Worm (Caenorhabditis elegans) whole organism, mixed stage, embryonic: Measurements from ENCODE around the gene math-22.
"Not testable (repeated sequence)": the region's sequence is repeated elsewhere in the genome, so short reads cannot be mapped to it uniquely, and the experiment has no call there.

ENCODE experiments used
- M03D4.4 ChIP-seq: sonication (generic microtip); optimal IDR thresholded peaks from 2 replicates; lab custom pipeline; 2017; ENCODE audit warnings: mild to moderate bottlenecking, missing genetic modification characterization, missing compliant biosample characterization
- bed-3 ChIP-seq: fragments of 200-800 bp; sonication (Bioruptor generic); optimal IDR thresholded peaks from 3 replicates; lab custom pipeline; 2018; ENCODE audit warnings: mild to moderate bottlenecking, missing genetic modification characterization, moderate library complexity, missing compliant biosample characterization
- blmp-1 ChIP-seq: fragments of 150-350 bp; optimal IDR thresholded peaks from 2 replicates; lab custom pipeline; 2014; ENCODE audit warnings: missing biosample characterization, missing genetic modification characterization
- ceh-39 ChIP-seq: fragments of 150-350 bp; optimal IDR thresholded peaks from 2 replicates; lab custom pipeline; 2014; ENCODE audit warnings: missing biosample characterization, missing genetic modification characterization
- ceh-83 ChIP-seq: fragments of 200-800 bp; sonication (Bioruptor generic); optimal IDR thresholded peaks from 2 replicates; lab custom pipeline; 2018; ENCODE audit warnings: mild to moderate bottlenecking, missing genetic modification characterization, missing compliant biosample characterization
- ces-1 ChIP-seq: fragments of 150-350 bp; optimal IDR thresholded peaks from 2 replicates; lab custom pipeline; 2014; ENCODE audit warnings: missing biosample characterization, missing genetic modification reagents, missing genetic modification characterization
- cnd-1 ChIP-seq: fragments of 200-800 bp; sonication (Bioruptor generic); optimal IDR thresholded peaks from 2 replicates; lab custom pipeline; 2018; ENCODE audit warnings: mild to moderate bottlenecking, missing genetic modification characterization, missing compliant biosample characterization
- drap-1 ChIP-seq: fragments of 200-800 bp; sonication (Bioruptor generic); optimal IDR thresholded peaks from 3 replicates; lab custom pipeline; 2018; ENCODE audit warnings: mild to moderate bottlenecking, missing genetic modification characterization, missing compliant biosample characterization
- elt-1 ChIP-seq: sonication (generic microtip); optimal IDR thresholded peaks from 2 replicates; lab custom pipeline; 2017; ENCODE audit warnings: missing genetic modification characterization, mild to moderate bottlenecking, missing compliant biosample characterization, antibody characterized with exemption, moderate library complexity, borderline replicate concordance; ENCODE audit not compliant: insufficient read depth
- elt-3 ChIP-seq: fragments of 150-350 bp; optimal IDR thresholded peaks from 2 replicates; lab custom pipeline; 2014; ENCODE audit warnings: missing biosample characterization, missing genetic modification characterization
- flh-1 ChIP-seq: fragments of 200-800 bp; sonication (Bioruptor generic); optimal IDR thresholded peaks from 2 replicates; lab custom pipeline; 2018; ENCODE audit warnings: mild to moderate bottlenecking, missing genetic modification characterization, moderate library complexity, missing compliant biosample characterization
- ham-2 ChIP-seq: fragments of 200-800 bp; sonication (Bioruptor generic); optimal IDR thresholded peaks from 2 replicates; lab custom pipeline; 2018; ENCODE audit warnings: mild to moderate bottlenecking, missing genetic modification characterization, missing compliant biosample characterization
- hlh-1 ChIP-seq: fragments of 150-350 bp; optimal IDR thresholded peaks from 2 replicates; lab custom pipeline; 2014; ENCODE audit warnings: missing biosample characterization, missing genetic modification reagents, missing genetic modification characterization
- lin-13 ChIP-seq: fragments of 150-350 bp; optimal IDR thresholded peaks from 2 replicates; lab custom pipeline; 2014; ENCODE audit warnings: missing biosample characterization, missing genetic modification characterization
- lin-32 ChIP-seq: fragments of 200-800 bp; sonication (Bioruptor generic); optimal IDR thresholded peaks from 2 replicates; lab custom pipeline; 2018; ENCODE audit warnings: mild to moderate bottlenecking, missing genetic modification characterization, missing compliant biosample characterization
- lsy-2 ChIP-seq: fragments of 150-350 bp; optimal IDR thresholded peaks from 2 replicates; lab custom pipeline; 2014; ENCODE audit warnings: missing biosample characterization, missing genetic modification characterization
- mep-1 ChIP-seq: fragments of 150-350 bp; optimal IDR thresholded peaks from 2 replicates; lab custom pipeline; 2017; ENCODE audit warnings: missing biosample characterization, missing genetic modification reagents, missing genetic modification characterization, inconsistent platforms
- mls-2 ChIP-seq: sonication (generic microtip); optimal IDR thresholded peaks from 2 replicates; lab custom pipeline; 2016; ENCODE audit warnings: mild to moderate bottlenecking, missing genetic modification characterization, moderate library complexity, missing compliant biosample characterization
- nhr-12 ChIP-seq: fragments of 150-350 bp; optimal IDR thresholded peaks from 2 replicates; lab custom pipeline; 2014; ENCODE audit warnings: missing biosample characterization, missing genetic modification characterization
- nhr-2 ChIP-seq: fragments of 150-350 bp; optimal IDR thresholded peaks from 2 replicates; lab custom pipeline; 2014; ENCODE audit warnings: missing biosample characterization, missing genetic modification characterization
- nhr-237 ChIP-seq: fragments of 150-350 bp; optimal IDR thresholded peaks from 2 replicates; lab custom pipeline; 2014; ENCODE audit warnings: missing biosample characterization, missing genetic modification characterization
- nhr-28 ChIP-seq: fragments of 150-350 bp; optimal IDR thresholded peaks from 2 replicates; lab custom pipeline; 2014; ENCODE audit warnings: missing biosample characterization, missing genetic modification characterization
- sem-2 ChIP-seq: fragments of 200-800 bp; sonication (Bioruptor generic); optimal IDR thresholded peaks from 2 replicates; lab custom pipeline; 2018; ENCODE audit warnings: mild to moderate bottlenecking, missing genetic modification characterization, missing compliant biosample characterization
- sptf-1 ChIP-seq: sonication (generic microtip); optimal IDR thresholded peaks from 2 replicates; lab custom pipeline; 2017; ENCODE audit warnings: mild to moderate bottlenecking, missing genetic modification characterization, moderate library complexity, missing compliant biosample characterization
- unc-120 ChIP-seq: sonication (generic microtip); optimal IDR thresholded peaks from 2 replicates; lab custom pipeline; 2017; ENCODE audit warnings: missing genetic modification characterization, missing compliant biosample characterization; ENCODE audit not compliant: poor library complexity, severe bottlenecking
- unc-39 ChIP-seq: fragments of 150-350 bp; optimal IDR thresholded peaks from 2 replicates; lab custom pipeline; 2014; ENCODE audit warnings: missing biosample characterization, missing genetic modification characterization
- unc-62 ChIP-seq: fragments of 150-350 bp; optimal IDR thresholded peaks from 2 replicates; lab custom pipeline; 2014; ENCODE audit warnings: missing biosample characterization, missing genetic modification reagents, missing genetic modification characterization
- zip-8 ChIP-seq: fragments of 150-350 bp; optimal IDR thresholded peaks from 2 replicates; lab custom pipeline; 2014; ENCODE audit warnings: missing biosample characterization, missing genetic modification characterization
- ztf-11 ChIP-seq: fragments of 150-350 bp; optimal IDR thresholded peaks from 2 replicates; lab custom pipeline; 2014; ENCODE audit warnings: missing biosample characterization, missing genetic modification characterization

The math-22 gene

ce11 chrII:1905104-1905503, at the start of gene math-22:
TSS of gene math-22 (plus strand) at chrII:1905404.
- TF ChIP-seq cnd-1 (tag; lab: Kevin White, UChicago) (no peak), zip-8 (no peak), mls-2 (tag; lab: Kevin White, UChicago) (no peak), drap-1 (no peak), elt-3 (tag; lab: Kevin White, UChicago) (no peak), lsy-2 (tag; lab: Kevin White, UChicago) (no peak), ces-1 (GFP tag; lab: Kevin White, UChicago) (no peak), sem-2 (GFP tag; lab: Kevin White, UChicago) (no peak), elt-1 (tag; lab: Kevin White, UChicago) (no peak), bed-3 (GFP tag; lab: Kevin White, UChicago) (no peak), ceh-39 (tag; lab: Kevin White, UChicago) (no peak), unc-62 (GFP tag; lab: Kevin White, UChicago) (no peak), nhr-237 (no peak), mep-1 (tag; lab: Kevin White, UChicago) (no peak), ceh-83 (GFP tag; lab: Kevin White, UChicago) (no peak), flh-1 (GFP tag; lab: Kevin White, UChicago) (no peak), lin-32 (GFP tag; lab: Kevin White, UChicago) (no peak)

- peak; percentile 2 for TF ChIP-seq mep-1 (tag; lab: Kevin White, UChicago)
Observed at ce11 chrII:1861285-1861793, 43.9 kb upstream of the math-22 start, which contains the start of gene C16C4.18. TSS of gene C16C4.18 (minus strand) at chrII:1861335.

ce11 chrII:1862334-1862733, 42.9 kb upstream of the math-22 start, which contains the start of gene fbxb-98:
TSS of gene fbxb-98 (plus strand) at chrII:1862634.
- not testable (repeated sequence) for TF ChIP-seq nhr-2 (tag; lab: Kevin White, UChicago); sem-2 (GFP tag; lab: Kevin White, UChicago); nhr-28 (tag; lab: Kevin White, UChicago)

- no peak for TF ChIP-seq mls-2 (tag; lab: Kevin White, UChicago)
Observed at ce11 chrII:1864278-1864677, 40.9 kb upstream of the math-22 start, which contains the start of gene C16C4.17. TSS of gene C16C4.17 (plus strand) at chrII:1864578.

- TF ChIP-seq mep-1 (tag; lab: Kevin White, UChicago) = no peak
- TF ChIP-seq zip-8 = no peak
- TF ChIP-seq ces-1 (GFP tag; lab: Kevin White, UChicago) = no peak
- no peak for TF ChIP-seq unc-62 (GFP tag; lab: Kevin White, UChicago)
- TF ChIP-seq nhr-28 (tag; lab: Kevin White, UChicago) = no peak
- no peak for TF ChIP-seq ceh-39 (tag; lab: Kevin White, UChicago)
- no peak for TF ChIP-seq ztf-11 (tag; lab: Kevin White, UChicago)
- no peak for TF ChIP-seq M03D4.4 (tag; lab: Kevin White, UChicago)
- TF ChIP-seq mls-2 (tag; lab: Kevin White, UChicago) = no peak
- no peak for TF ChIP-seq lin-13 (tag; lab: Kevin White, UChicago)
- TF ChIP-seq nhr-12 = no peak
- no peak for TF ChIP-seq unc-39 (tag; lab: Kevin White, UChicago)
- no peak for TF ChIP-seq elt-3 (tag; lab: Kevin White, UChicago)
- no peak for TF ChIP-seq sptf-1 (tag; lab: Kevin White, UChicago)
- no peak for TF ChIP-seq blmp-1 (tag; lab: Kevin White, UChicago)
- no peak for TF ChIP-seq unc-120 (tag; lab: Kevin White, UChicago)
- TF ChIP-seq ham-2 (GFP tag; lab: Kevin White, UChicago) = no peak
- no peak for TF ChIP-seq nhr-237
- TF ChIP-seq hlh-1 = no peak
Observed at ce11 chrII:1865683-1866431, 39.3 kb upstream of the math-22 start, which contains the start of gene math-15. TSS of gene math-15 (plus strand) at chrII:1866381.
